Fruit fly (Drosophila melanogaster): ENCODE measurements around the gene Lkr.

dm6 chr3L:5561341-5561740, 32.2 kb upstream of the Lkr start, which contains the start of gene sinu:
- TF ChIP-seq CG10348 (GFP tag; IDR thresholded peaks at IDR 0.05) = no peak
- no peak for TF ChIP-seq CG9948 (tag; optimal IDR thresholded peaks at IDR 0.05)
- TF ChIP-seq CG32121 (GFP tag; IDR thresholded peaks at IDR 0.05) = no peak
- TF ChIP-seq fd96Ca (GFP tag; IDR thresholded peaks at IDR 0.05) = no peak

All from whole organism, pupa.